Worm (Caenorhabditis elegans): ENCODE results near the gene sdz-28.

DNA sequence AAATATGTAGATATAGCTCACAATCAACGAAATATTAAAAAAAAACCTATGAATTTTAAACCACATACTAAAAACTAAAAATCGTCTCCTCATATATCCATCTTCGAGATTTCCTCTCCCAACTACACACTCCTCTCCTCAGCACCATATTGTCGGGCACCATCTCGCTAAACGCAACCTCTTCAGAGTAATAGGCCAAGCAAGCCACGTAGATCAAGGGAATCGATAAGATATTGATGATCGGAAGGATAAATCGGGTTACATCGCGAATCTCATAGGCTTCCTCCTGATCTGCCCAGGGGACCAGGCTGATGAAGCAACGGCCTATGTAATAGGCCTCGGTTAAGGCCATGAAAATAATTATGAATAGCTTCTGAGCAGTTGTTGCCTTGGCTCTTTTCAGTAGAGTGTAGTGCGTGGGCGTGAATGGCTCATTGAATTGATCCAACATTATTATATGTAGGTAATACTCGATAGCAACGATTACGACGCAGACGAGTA, 19.7 kb downstream of the sdz-28 start, which contains the start of the genes C40A11.7 and C40A11.8:
- TF ChIP-seq nfya-1 (tag; optimal IDR thresholded peaks at IDR 0.05; ENCODE audit: insufficient read depth): no peak
- TF ChIP-seq nhr-12 (tag; optimal IDR thresholded peaks at IDR 0.05): no peak
- no peak for TF ChIP-seq ceh-16 (tag; optimal IDR thresholded peaks at IDR 0.05)
- no peak for TF ChIP-seq egl-27 (tag; optimal IDR thresholded peaks at IDR 0.05)
- TF ChIP-seq unc-62 (GFP tag; optimal IDR thresholded peaks at IDR 0.05): no peak
- no peak for TF ChIP-seq elt-3 (tag; optimal IDR thresholded peaks at IDR 0.05)
- no peak for TF ChIP-seq skn-1 (tag; optimal IDR thresholded peaks at IDR 0.05)
- no peak for TF ChIP-seq nhr-25 (tag; optimal IDR thresholded peaks at IDR 0.05)
- TF ChIP-seq jun-1 (tag; optimal IDR thresholded peaks at IDR 0.05): no peak
- TF ChIP-seq nhr-11 (tag; optimal IDR thresholded peaks at IDR 0.05): no peak
- no peak for TF ChIP-seq ama-1 (optimal IDR thresholded peaks at IDR 0.05)
- no peak for TF ChIP-seq fos-1 (tag; optimal IDR thresholded peaks at IDR 0.05)
- no peak for TF ChIP-seq ceh-9 (tag; optimal IDR thresholded peaks at IDR 0.05)

All from whole organism, L3 larva.